Worm (Caenorhabditis elegans): Measurements from ENCODE around the gene ndx-2.
A peak's percentile ranks its signal among the peaks of the same experiment; 100 is the strongest.

ndx-2 gene

DNA sequence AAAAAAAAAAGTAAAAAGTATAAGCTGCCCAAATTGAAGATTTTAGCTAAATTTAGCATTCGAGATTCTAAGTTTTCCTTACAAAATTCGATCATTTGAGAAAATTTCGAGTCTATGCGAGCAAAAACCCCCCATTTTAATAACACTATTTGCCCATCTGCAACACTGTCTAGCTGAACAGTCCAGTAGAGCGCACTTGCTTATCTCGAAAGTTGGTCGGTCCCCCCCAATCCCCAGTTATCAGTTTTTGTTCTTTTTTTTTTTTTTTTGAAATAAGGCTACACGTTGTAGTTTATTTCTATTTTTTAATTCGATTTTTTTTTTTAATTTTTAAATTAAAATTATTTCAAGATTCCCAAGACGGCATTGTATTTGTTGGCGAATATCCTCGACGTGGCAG lies 7.1 kb downstream of the ndx-2 start:
- TF ChIP-seq peb-1 (tag; optimal IDR thresholded peaks at IDR 0.05), result no peak
- no peak for TF ChIP-seq ztf-1 (GFP tag; conservative IDR thresholded peaks at IDR 0.05)
- TF ChIP-seq ztf-11 (tag; optimal IDR thresholded peaks at IDR 0.05), result no peak
- no peak for TF ChIP-seq blmp-1 (tag; optimal IDR thresholded peaks at IDR 0.05; ENCODE audit: insufficient read depth)
- no peak for TF ChIP-seq sma-3 (GFP tag; optimal IDR thresholded peaks at IDR 0.05)
- no peak for TF ChIP-seq unc-39 (tag; optimal IDR thresholded peaks at IDR 0.05)
- no peak for TF ChIP-seq ztf-4 (tag; optimal IDR thresholded peaks at IDR 0.05)
- no peak for TF ChIP-seq nhr-237 (tag; optimal IDR thresholded peaks at IDR 0.05)
- TF ChIP-seq egl-27 (tag; optimal IDR thresholded peaks at IDR 0.05), result no peak
- TF ChIP-seq F13H6.1 (tag; optimal IDR thresholded peaks at IDR 0.05), result no peak
- TF ChIP-seq lsy-2 (tag; optimal IDR thresholded peaks at IDR 0.05), result peak in 1 of 2 experiments; percentile 46
- peak; percentile 35 for TF ChIP-seq gmeb-1 (tag; optimal IDR thresholded peaks at IDR 0.05)
- peak; percentile 22 for TF ChIP-seq unc-55 (GFP tag; optimal IDR thresholded peaks at IDR 0.05)
- TF ChIP-seq crh-2 (tag; optimal IDR thresholded peaks at IDR 0.05), result peak; percentile 16
- TF ChIP-seq C34F6.9 (tag; optimal IDR thresholded peaks at IDR 0.05), result peak; percentile 17

DNA sequence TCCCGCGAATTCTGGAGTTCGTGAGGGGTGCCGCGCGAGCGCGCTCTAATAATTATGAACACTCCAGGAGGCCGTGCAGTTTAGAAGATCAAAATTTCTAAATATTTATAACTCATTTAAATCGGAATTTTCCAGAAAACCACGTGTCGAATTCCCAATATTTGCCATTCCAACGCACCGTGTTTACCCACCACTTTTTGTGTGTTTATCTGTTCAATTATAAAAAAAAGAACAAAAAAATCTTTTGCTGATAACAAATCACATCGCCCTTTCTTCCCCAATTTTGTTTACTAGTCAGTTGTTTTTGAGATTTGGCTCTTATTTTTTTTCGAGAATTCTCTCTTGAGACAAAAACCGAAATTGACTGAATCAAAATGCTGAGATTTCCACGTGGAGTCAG lies 8.6 kb downstream of the ndx-2 start:
- TF ChIP-seq lin-11 (tag; optimal IDR thresholded peaks at IDR 0.05) (no peak), unc-62 (GFP tag; optimal IDR thresholded peaks at IDR 0.05) (no peak), nhr-10 (tag; optimal IDR thresholded peaks at IDR 0.05) (no peak), ZK546.5 (tag; optimal IDR thresholded peaks at IDR 0.05) (no peak), snpc-4 (tag; optimal IDR thresholded peaks at IDR 0.05) (no peak), sma-9 (GFP tag; optimal IDR thresholded peaks at IDR 0.05) (no peak), sma-9 (tag; optimal IDR thresholded peaks at IDR 0.05) (no peak), R02D3.7 (tag; optimal IDR thresholded peaks at IDR 0.05) (no peak), elt-1 (tag; optimal IDR thresholded peaks at IDR 0.05) (no peak), blmp-1 (tag; optimal IDR thresholded peaks at IDR 0.05; ENCODE audit: insufficient read depth) (no peak), nhr-25 (tag; optimal IDR thresholded peaks at IDR 0.05) (no peak), F13H6.1 (tag; optimal IDR thresholded peaks at IDR 0.05) (no peak), unc-39 (tag; optimal IDR thresholded peaks at IDR 0.05) (no peak), Y55F3AM.14 (GFP tag; optimal IDR thresholded peaks at IDR 0.05) (no peak), nhr-11 (tag; optimal IDR thresholded peaks at IDR 0.05) (no peak), aly-2 (tag; optimal IDR thresholded peaks at IDR 0.05) (no peak), lsy-2 (tag; optimal IDR thresholded peaks at IDR 0.05) (no peak), nhr-21 (tag; optimal IDR thresholded peaks at IDR 0.05) (no peak), fos-1 (tag; optimal IDR thresholded peaks at IDR 0.05) (no peak)

DNA sequence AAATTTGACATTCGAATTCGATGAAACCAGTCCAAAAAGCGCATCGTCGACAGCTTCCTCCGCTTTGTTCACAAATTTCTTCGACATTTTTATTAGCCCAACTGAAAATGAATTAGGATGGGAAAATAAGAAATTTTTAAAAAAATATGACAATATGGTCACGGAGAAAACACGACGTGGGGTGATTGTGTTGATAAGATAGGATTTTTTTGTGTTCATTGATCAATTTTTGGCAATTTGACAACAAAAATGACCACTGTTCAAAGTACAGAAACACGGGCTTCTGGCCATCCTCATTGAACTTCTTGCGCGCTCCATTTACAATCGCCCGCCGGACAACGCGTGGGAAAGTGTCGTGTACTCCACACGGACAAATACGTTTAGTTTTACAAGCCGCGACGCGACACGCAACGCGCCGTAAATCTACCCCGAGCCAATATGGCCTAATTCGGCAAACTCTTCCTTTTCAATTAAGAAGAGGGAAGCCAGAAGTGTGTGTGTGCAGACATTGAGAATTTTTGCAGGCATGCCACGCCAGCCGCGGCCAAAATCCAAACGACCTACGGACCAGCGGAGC lies 12.2 kb downstream of the ndx-2 start, which contains the start of the genes W02H5.8 and angl-1:
Gene W02H5.8, minus strand, starts transcription at position 101 of the 577 bp plus-strand sequence.
Gene angl-1, plus strand, starts transcription at position 527 of the 577 bp plus-strand sequence.
- TF ChIP-seq ama-1 (optimal IDR thresholded peaks at IDR 0.05) (no peak), ceh-82 (tag; optimal IDR thresholded peaks at IDR 0.05) (no peak), egl-27 (tag; optimal IDR thresholded peaks at IDR 0.05) (no peak), ztf-11 (tag; optimal IDR thresholded peaks at IDR 0.05) (no peak), Y55F3AM.14 (GFP tag; optimal IDR thresholded peaks at IDR 0.05) (no peak), mab-5 (tag; optimal IDR thresholded peaks at IDR 0.05) (no peak), peb-1 (tag; optimal IDR thresholded peaks at IDR 0.05) (no peak), ztf-1 (GFP tag; conservative IDR thresholded peaks at IDR 0.05) (no peak), unc-62 (GFP tag; optimal IDR thresholded peaks at IDR 0.05) (no peak), elt-3 (tag; optimal IDR thresholded peaks at IDR 0.05) (no peak), alr-1 (tag; optimal IDR thresholded peaks at IDR 0.05) (no peak), nhr-129 (tag; optimal IDR thresholded peaks at IDR 0.05) (no peak), lin-11 (tag; optimal IDR thresholded peaks at IDR 0.05) (no peak), ztf-4 (tag; optimal IDR thresholded peaks at IDR 0.05) (no peak), nhr-6 (tag; optimal IDR thresholded peaks at IDR 0.05) (no peak), lin-13 (GFP tag; optimal IDR thresholded peaks at IDR 0.05) (no peak), sma-3 (GFP tag; optimal IDR thresholded peaks at IDR 0.05) (no peak)

DNA sequence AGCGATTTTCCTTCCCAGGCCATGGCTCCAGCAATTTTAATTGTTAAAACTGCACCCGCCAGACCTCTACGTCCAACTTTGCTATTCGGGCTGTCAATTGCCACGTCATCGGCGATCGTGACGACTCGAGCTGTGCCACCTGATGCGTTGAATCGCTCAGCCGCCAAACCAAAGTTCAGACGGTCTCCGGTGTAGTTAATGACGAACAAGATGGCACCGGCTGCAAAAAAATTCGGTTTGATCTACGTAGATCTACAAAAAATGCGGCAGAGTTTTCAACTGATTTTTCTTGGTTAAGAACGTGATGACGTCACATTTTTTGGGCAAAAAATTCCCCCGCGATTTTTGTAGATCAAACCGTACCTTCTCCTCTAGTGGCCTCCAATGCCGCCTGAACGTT lies 13.8 kb downstream of the ndx-2 start:
- TF ChIP-seq blmp-1 (tag; optimal IDR thresholded peaks at IDR 0.05; ENCODE audit: insufficient read depth) (no peak), zag-1 (tag; optimal IDR thresholded peaks at IDR 0.05) (no peak), lin-39 (tag; optimal IDR thresholded peaks at IDR 0.05) (no peak), R02D3.7 (tag; optimal IDR thresholded peaks at IDR 0.05) (no peak), nhr-23 (tag; optimal IDR thresholded peaks at IDR 0.05) (no peak), alr-1 (tag; optimal IDR thresholded peaks at IDR 0.05) (no peak), nhr-10 (tag; optimal IDR thresholded peaks at IDR 0.05) (no peak), unc-39 (tag; optimal IDR thresholded peaks at IDR 0.05) (no peak), egl-27 (tag; optimal IDR thresholded peaks at IDR 0.05) (no peak), lin-13 (GFP tag; optimal IDR thresholded peaks at IDR 0.05) (no peak), skn-1 (tag; optimal IDR thresholded peaks at IDR 0.05) (no peak)
